Worm (Caenorhabditis elegans) whole organism, young adult: ENCODE measurements around the gene F20D6.8.

ENCODE experiments used
- F22D6.2 ChIP-seq: sonication (generic microtip); optimal IDR thresholded peaks from 2 replicates; lab custom pipeline; 2016; ENCODE audit warnings: mild to moderate bottlenecking, missing genetic modification characterization, missing compliant biosample characterization
- F23B12.7 ChIP-seq: sonication (generic microtip); optimal IDR thresholded peaks from 2 replicates; lab custom pipeline; 2017; ENCODE audit warnings: missing genetic modification characterization, mild to moderate bottlenecking, missing compliant biosample characterization, antibody characterized with exemption, moderate library complexity; ENCODE audit not compliant: insufficient read depth
- K11D2.4 ChIP-seq: fragments of 200-800 bp; sonication (Bioruptor generic); IDR thresholded peaks from 2 replicates; pipeline ENCODE4 v1.3.6; 2022; ENCODE audit warnings: missing genetic modification reagents, missing genetic modification characterization, missing compliant biosample characterization
- Y67H2A.10 ChIP-seq: fragments of 200-800 bp; sonication (Bioruptor generic); conservative IDR thresholded peaks from 2 replicates; pipeline ENCODE4 v1.3.6; 2022; ENCODE audit warnings: missing genetic modification reagents, missing genetic modification characterization, missing compliant biosample characterization
- akir-1 ChIP-seq: fragments of 200-800 bp; sonication (Bioruptor generic); optimal IDR thresholded peaks from 2 replicates; lab custom pipeline; 2018; ENCODE audit warnings: mild to moderate bottlenecking, missing genetic modification characterization, moderate library complexity, missing compliant biosample characterization
- aptf-3 ChIP-seq: fragments of 200-800 bp; sonication (Bioruptor generic); IDR thresholded peaks from 2 replicates; pipeline ENCODE4 v1.3.6; 2022; ENCODE audit warnings: missing genetic modification characterization, missing compliant biosample characterization
- attf-3 ChIP-seq: fragments of 200-800 bp; sonication (Bioruptor generic); conservative IDR thresholded peaks from 2 replicates; pipeline ENCODE4 v1.3.6; 2022; ENCODE audit warnings: missing genetic modification reagents, missing genetic modification characterization, missing compliant biosample characterization
- attf-5 ChIP-seq: fragments of 200-800 bp; sonication (Bioruptor generic); optimal IDR thresholded peaks from 2 replicates; lab custom pipeline; 2018; ENCODE audit warnings: mild to moderate bottlenecking, missing genetic modification characterization, missing compliant biosample characterization
- ceh-79 ChIP-seq: sonication (generic microtip); optimal IDR thresholded peaks from 2 replicates; lab custom pipeline; 2017; ENCODE audit warnings: mild to moderate bottlenecking, missing genetic modification characterization, missing compliant biosample characterization
- die-1 ChIP-seq: sonication (generic microtip); optimal IDR thresholded peaks from 2 replicates; lab custom pipeline; 2016; ENCODE audit warnings: missing genotype, mild to moderate bottlenecking, missing genetic modification characterization, missing compliant biosample characterization
- egl-18 ChIP-seq: fragments of 200-800 bp; sonication (Bioruptor generic); IDR thresholded peaks from 2 replicates; pipeline ENCODE4 v1.3.6; 2022; ENCODE audit warnings: missing genetic modification reagents, missing genetic modification characterization, missing compliant biosample characterization
- ets-4 ChIP-seq: fragments of 200-800 bp; sonication (Bioruptor generic); optimal IDR thresholded peaks from 2 replicates; lab custom pipeline; 2018; ENCODE audit warnings: mild to moderate bottlenecking, missing genetic modification characterization, missing compliant biosample characterization
- gei-17 ChIP-seq: fragments of 200-800 bp; sonication (Bioruptor generic); optimal IDR thresholded peaks from 2 replicates; lab custom pipeline; 2018; ENCODE audit warnings: mild to moderate bottlenecking, missing genetic modification characterization, missing compliant biosample characterization
- madf-10 ChIP-seq: sonication (generic microtip); optimal IDR thresholded peaks from 2 replicates; lab custom pipeline; 2016; ENCODE audit warnings: mild to moderate bottlenecking, missing genetic modification characterization, missing compliant biosample characterization
- nfya-2 ChIP-seq: fragments of 200-800 bp; sonication (Bioruptor generic); IDR thresholded peaks from 2 replicates; pipeline ENCODE4 v1.3.6; 2022; ENCODE audit warnings: missing genetic modification reagents, missing genetic modification characterization, missing compliant biosample characterization
- pbrm-1 ChIP-seq: fragments of 200-800 bp; sonication (Bioruptor generic); IDR thresholded peaks from 2 replicates; pipeline ENCODE4 v1.3.6; 2022; ENCODE audit warnings: missing genetic modification reagents, missing genetic modification characterization, missing compliant biosample characterization
- snpc-1.3 ChIP-seq: sonication (generic microtip); optimal IDR thresholded peaks from 2 replicates; lab custom pipeline; 2017; ENCODE audit warnings: missing genetic modification characterization, mild to moderate bottlenecking, missing compliant biosample characterization, antibody characterized with exemption, moderate library complexity, missing genotype, missing genetic modification reagents; ENCODE audit not compliant: insufficient read depth
- ztf-18 ChIP-seq: sonication (generic microtip); optimal IDR thresholded peaks from 2 replicates; lab custom pipeline; 2016; ENCODE audit warnings: missing genotype, mild to moderate bottlenecking, missing genetic modification characterization, missing compliant biosample characterization

Gene F20D6.8

ce11 chrV:8120868-8121267 is 47.2 kb downstream of the F20D6.8 start, which contains the start of gene D1014.6:
TSS of gene D1014.6 (plus strand) at chrV:8121168.
- no peak for TF ChIP-seq madf-10 (tag; lab: Kevin White, UChicago)
- TF ChIP-seq ceh-79 (tag; lab: Kevin White, UChicago) = no peak
- TF ChIP-seq snpc-1.3 (tag; lab: Kevin White, UChicago) = no peak
- no peak for TF ChIP-seq egl-18 (GFP tag; lab: Robert Waterston, UW)
- TF ChIP-seq F22D6.2 (tag; lab: Kevin White, UChicago) = no peak
- no peak for TF ChIP-seq ets-4 (GFP tag; lab: Kevin White, UChicago)
- TF ChIP-seq K11D2.4 = no peak
- TF ChIP-seq F23B12.7 (tag; lab: Kevin White, UChicago) = no peak
- TF ChIP-seq die-1 (tag; lab: Kevin White, UChicago) = no peak
- TF ChIP-seq, all 124 proteins: peak for 0

DNA sequence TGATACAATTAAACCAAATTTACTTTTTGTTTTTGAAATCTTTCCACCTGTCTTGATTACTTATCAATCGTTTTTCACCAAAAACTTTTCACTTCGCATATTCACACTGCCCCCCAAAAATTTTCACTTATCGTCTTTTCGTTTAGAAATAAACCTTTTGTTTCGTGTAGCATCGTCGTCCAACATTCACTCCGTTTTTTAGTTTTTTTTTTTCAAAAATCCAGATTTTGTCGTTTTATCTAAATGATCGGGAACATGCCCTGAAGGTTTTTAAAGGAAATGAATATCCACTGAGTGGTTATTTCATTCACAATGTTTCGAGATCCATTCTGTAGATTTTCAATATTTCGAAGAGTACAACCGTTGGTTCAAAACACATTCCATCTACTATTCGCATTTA is 50.1 kb downstream of the F20D6.8 start, which contains the start of gene D1014.7:
TSS of gene D1014.7 (plus strand) at position 301 of the 400 bp plus-strand sequence.
- TF ChIP-seq aptf-3 (GFP tag; lab: Robert Waterston, UW) = no peak
- TF ChIP-seq attf-5 (GFP tag; lab: Kevin White, UChicago) = no peak
- TF ChIP-seq nfya-2 (GFP tag; lab: Robert Waterston, UW) = no peak
- TF ChIP-seq pbrm-1 (GFP tag; lab: Robert Waterston, UW) = no peak
- TF ChIP-seq attf-3 (GFP tag; lab: Robert Waterston, UW) = no peak
- no peak for TF ChIP-seq ztf-18 (tag; lab: Kevin White, UChicago)
- TF ChIP-seq akir-1 (GFP tag; lab: Kevin White, UChicago) = no peak
- no peak for TF ChIP-seq gei-17 (GFP tag; lab: Kevin White, UChicago)
- TF ChIP-seq Y67H2A.10 (GFP tag; lab: Robert Waterston, UW) = no peak
